Fruit fly (Drosophila melanogaster) whole organism, adult: ENCODE data around the gene CG2162.

Experiments used
- CG5204 ChIP-seq: fragments of 200-800 bp; sonication (Bioruptor generic); optimal IDR thresholded peaks from 2 replicates; lab custom pipeline; 2016; ENCODE audit warnings: missing biosample characterization, missing genetic modification characterization
- Hr96 ChIP-seq: fragments of 200-800 bp; sonication (Bioruptor generic); optimal IDR thresholded peaks from 2 replicates; lab custom pipeline; 2016; ENCODE audit warnings: missing biosample characterization, missing genetic modification characterization
- Mnt ChIP-seq: fragments of 200-800 bp; sonication (Bioruptor generic); optimal IDR thresholded peaks from 2 replicates; lab custom pipeline; 2016; ENCODE audit warnings: missing biosample characterization, mild to moderate bottlenecking, missing genetic modification characterization
- bab1 ChIP-seq: fragments of 200-800 bp; sonication (Bioruptor generic); optimal IDR thresholded peaks from 3 replicates; lab custom pipeline; 2019; ENCODE audit warnings: missing biosample characterization, mild to moderate bottlenecking, missing genetic modification characterization, moderate library complexity
- cnc ChIP-seq, 2 experiments: fragments of >200 bp; optimal IDR thresholded peaks; 2 replicates each; lab custom pipeline; 2017
- kay ChIP-seq: fragments of 200-800 bp; sonication (Bioruptor generic); peaks from one replicate; lab custom pipeline; 2016; ENCODE audit warnings: missing biosample characterization, missing genetic modification characterization, borderline replicate concordance
- ovo ChIP-seq: fragments of 200-800 bp; sonication (Bioruptor generic); optimal IDR thresholded peaks from 2 replicates; lab custom pipeline; 2016; ENCODE audit warnings: missing biosample characterization, missing genetic modification characterization
- pad ChIP-seq: fragments of 200-800 bp; sonication (Bioruptor generic); optimal IDR thresholded peaks from 3 replicates; lab custom pipeline; 2017; ENCODE audit warnings: missing biosample characterization, missing genetic modification characterization, mild to moderate bottlenecking, moderate library complexity, missing genetic modification reagents
- tj ChIP-seq: fragments of 200-800 bp; sonication (Bioruptor generic); optimal IDR thresholded peaks from 3 replicates; lab custom pipeline; 2017; ENCODE audit warnings: missing biosample characterization, mild to moderate bottlenecking, missing genetic modification characterization, moderate library complexity
- toe ChIP-seq: fragments of 200-800 bp; sonication (Bioruptor generic); optimal IDR thresholded peaks from 2 replicates; lab custom pipeline; 2016; ENCODE audit warnings: missing biosample characterization, missing genetic modification characterization

DNA sequence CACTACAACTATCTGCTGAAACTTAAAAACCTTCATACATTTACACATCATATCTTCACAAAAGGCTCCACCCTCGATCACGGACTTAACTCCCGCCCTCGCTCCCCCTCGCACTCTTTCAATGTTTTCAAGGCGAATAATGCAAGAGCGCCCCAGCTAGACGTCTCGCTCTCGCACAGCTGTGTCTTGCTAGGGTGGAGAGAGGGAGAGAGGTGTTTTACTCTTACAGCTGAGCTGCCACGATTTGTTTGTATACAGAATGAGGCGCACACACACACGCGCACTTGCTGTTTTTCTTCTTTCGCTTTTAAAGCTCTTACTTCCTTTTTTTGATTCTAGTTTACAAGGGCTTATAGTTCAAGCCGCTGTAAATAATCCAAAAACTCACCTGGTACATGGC, 34.8 kb downstream of the CG2162 start:
- no peak for TF ChIP-seq toe
- no peak for TF ChIP-seq ovo (GFP tag; lab: Kevin White, UChicago)
- TF ChIP-seq kay (GFP tag; lab: Kevin White, UChicago) = no peak
- TF ChIP-seq Mnt = peak; percentile 47
- TF ChIP-seq tj (GFP tag; lab: Kevin White, UChicago) = peak; percentile 9
- no peak for TF ChIP-seq cnc (optimal IDR thresholded peaks at IDR 0.05; lab: Kevin White, UChicago)
- no peak for TF ChIP-seq bab1 (GFP tag; lab: Kevin White, UChicago)
- peak; percentile 95 for TF ChIP-seq pad (GFP tag; lab: Kevin White, UChicago)
- TF ChIP-seq CG5204 (GFP tag; lab: Kevin White, UChicago) = no peak
- no peak for TF ChIP-seq Hr96
